Worm (Caenorhabditis elegans) whole organism, L2 larva: ENCODE measurements around the gene nhr-102.
"Not testable (repeated sequence)": the region's sequence is repeated elsewhere in the genome, so short reads cannot be mapped to it uniquely, and the experiment has no call there.

ENCODE experiments used
- C34F6.9 ChIP-seq: fragments of 150-350 bp; optimal IDR thresholded peaks from 2 replicates; lab custom pipeline; 2014; ENCODE audit warnings: missing biosample characterization, missing genetic modification characterization
- ZK546.5 ChIP-seq: sonication (generic microtip); optimal IDR thresholded peaks from 2 replicates; lab custom pipeline; 2017; ENCODE audit warnings: missing biosample characterization, missing genetic modification characterization
- alr-1 ChIP-seq: fragments of 150-350 bp; optimal IDR thresholded peaks from 2 replicates; lab custom pipeline; 2014; ENCODE audit warnings: missing biosample characterization, missing genetic modification characterization
- aly-2 ChIP-seq: fragments of 150-350 bp; optimal IDR thresholded peaks from 2 replicates; lab custom pipeline; 2014; ENCODE audit warnings: missing biosample characterization, missing genetic modification characterization
- ama-1 ChIP-seq: fragments of 150-350 bp; optimal IDR thresholded peaks from 2 replicates; lab custom pipeline; 2018; ENCODE audit warnings: inconsistent platforms
- blmp-1 ChIP-seq: sonication (generic microtip); optimal IDR thresholded peaks from 2 replicates; lab custom pipeline; 2017; ENCODE audit warnings: missing genetic modification characterization, mild to moderate bottlenecking, missing compliant biosample characterization, antibody characterized with exemption, moderate library complexity; ENCODE audit not compliant: insufficient read depth
- ceh-16 ChIP-seq: fragments of 150-350 bp; optimal IDR thresholded peaks from 2 replicates; lab custom pipeline; 2014; ENCODE audit warnings: missing biosample characterization, missing genetic modification characterization
- crh-2 ChIP-seq: sonication (generic microtip); optimal IDR thresholded peaks from 2 replicates; lab custom pipeline; 2017; ENCODE audit warnings: missing biosample characterization, missing genetic modification characterization
- dmd-4 ChIP-seq: sonication (generic microtip); optimal IDR thresholded peaks from 2 replicates; lab custom pipeline; 2017; ENCODE audit warnings: missing biosample characterization, missing genetic modification characterization
- egl-27 ChIP-seq: sonication (generic microtip); optimal IDR thresholded peaks from 3 replicates; lab custom pipeline; 2017; ENCODE audit warnings: missing biosample characterization, missing genetic modification reagents, missing genetic modification characterization
- elt-1 ChIP-seq: fragments of 150-350 bp; optimal IDR thresholded peaks from 2 replicates; lab custom pipeline; 2014; ENCODE audit warnings: missing biosample characterization, missing genetic modification characterization
- elt-3 ChIP-seq: sonication (generic microtip); optimal IDR thresholded peaks from 2 replicates; lab custom pipeline; 2017; ENCODE audit warnings: missing biosample characterization, missing genetic modification characterization
- fos-1 ChIP-seq: fragments of 150-350 bp; optimal IDR thresholded peaks from 2 replicates; lab custom pipeline; 2014; ENCODE audit warnings: missing biosample characterization, missing genetic modification characterization
- gmeb-1 ChIP-seq: fragments of 150-350 bp; optimal IDR thresholded peaks from 2 replicates; lab custom pipeline; 2014; ENCODE audit warnings: missing biosample characterization, missing genetic modification characterization
- lin-11 ChIP-seq: fragments of 150-350 bp; sonication (generic microtip); optimal IDR thresholded peaks from 2 replicates; lab custom pipeline; 2014; ENCODE audit warnings: missing biosample characterization, missing genetic modification characterization, inconsistent platforms, mixed read lengths
- lsy-2 ChIP-seq, 2 experiments: fragments of 150-350 bp in 1 of 2; sonication (generic microtip) in 1 of 2; optimal IDR thresholded peaks; 2 replicates each; lab custom pipeline; 2014 to 2017; ENCODE audit warnings: missing biosample characterization in 2 of 2, missing genetic modification characterization in 2 of 2
- mbf-1 ChIP-seq: sonication (generic microtip); optimal IDR thresholded peaks from 2 replicates; lab custom pipeline; 2017; ENCODE audit warnings: missing biosample characterization, missing genetic modification characterization
- mdl-1 ChIP-seq, 2 experiments: fragments of 150-350 bp in 1 of 2; sonication (generic microtip) in 1 of 2; optimal IDR thresholded peaks; 2 replicates each; lab custom pipeline; 2017; ENCODE audit warnings: missing biosample characterization in 2 of 2, missing genetic modification characterization in 2 of 2
- nhr-11 ChIP-seq: fragments of 150-350 bp; optimal IDR thresholded peaks from 2 replicates; lab custom pipeline; 2014; ENCODE audit warnings: missing biosample characterization, missing genetic modification characterization
- nhr-12 ChIP-seq: fragments of 150-350 bp; optimal IDR thresholded peaks from 2 replicates; lab custom pipeline; 2014; ENCODE audit warnings: missing biosample characterization, missing genetic modification characterization
- nhr-129 ChIP-seq: fragments of 150-350 bp; optimal IDR thresholded peaks from 2 replicates; lab custom pipeline; 2014; ENCODE audit warnings: missing biosample characterization, missing genetic modification characterization
- nhr-21 ChIP-seq: fragments of 150-350 bp; optimal IDR thresholded peaks from 2 replicates; lab custom pipeline; 2014; ENCODE audit warnings: missing biosample characterization, missing genetic modification characterization
- nhr-23 ChIP-seq: fragments of 150-350 bp; optimal IDR thresholded peaks from 2 replicates; lab custom pipeline; 2014; ENCODE audit warnings: missing biosample characterization, missing genetic modification reagents, missing genetic modification characterization
- nhr-6 ChIP-seq: fragments of 150-350 bp; optimal IDR thresholded peaks from 2 replicates; lab custom pipeline; 2014; ENCODE audit warnings: missing biosample characterization, missing genetic modification characterization
- nhr-77 ChIP-seq: fragments of 150-350 bp; optimal IDR thresholded peaks from 2 replicates; lab custom pipeline; 2014; ENCODE audit warnings: missing biosample characterization, missing genetic modification characterization
- sma-3 ChIP-seq: sonication (generic microtip); optimal IDR thresholded peaks from 2 replicates; lab custom pipeline; 2016; ENCODE audit warnings: missing genetic modification reagents, missing genetic modification characterization, missing compliant biosample characterization
- sma-9 ChIP-seq, 2 experiments: fragments of 150-350 bp in 1 of 2; sonication (generic microtip) in 1 of 2; optimal IDR thresholded peaks; 2 replicates each; lab custom pipeline; 2014 to 2016; ENCODE audit warnings: missing genetic modification characterization in 2 of 2, mild to moderate bottlenecking in 1 of 2, missing biosample characterization in 1 of 2, missing compliant biosample characterization in 1 of 2, missing genetic modification reagents in 1 of 2, moderate library complexity in 1 of 2
- unc-39 ChIP-seq: fragments of 150-350 bp; optimal IDR thresholded peaks from 2 replicates; lab custom pipeline; 2014; ENCODE audit warnings: missing biosample characterization, missing genetic modification characterization
- unc-62 ChIP-seq: fragments of 150-350 bp; optimal IDR thresholded peaks from 2 replicates; lab custom pipeline; 2014; ENCODE audit warnings: missing biosample characterization, missing genetic modification reagents, missing genetic modification characterization
- zag-1 ChIP-seq: fragments of 150-350 bp; optimal IDR thresholded peaks from 2 replicates; lab custom pipeline; 2014; ENCODE audit warnings: missing biosample characterization, missing genetic modification characterization
- ztf-11 ChIP-seq: sonication (generic microtip); optimal IDR thresholded peaks from 2 replicates; lab custom pipeline; 2017; ENCODE audit warnings: missing biosample characterization, missing genetic modification characterization
- ztf-4 ChIP-seq: fragments of 150-350 bp; optimal IDR thresholded peaks from 2 replicates; lab custom pipeline; 2014; ENCODE audit warnings: missing biosample characterization, missing genetic modification characterization

The nhr-102 gene

DNA sequence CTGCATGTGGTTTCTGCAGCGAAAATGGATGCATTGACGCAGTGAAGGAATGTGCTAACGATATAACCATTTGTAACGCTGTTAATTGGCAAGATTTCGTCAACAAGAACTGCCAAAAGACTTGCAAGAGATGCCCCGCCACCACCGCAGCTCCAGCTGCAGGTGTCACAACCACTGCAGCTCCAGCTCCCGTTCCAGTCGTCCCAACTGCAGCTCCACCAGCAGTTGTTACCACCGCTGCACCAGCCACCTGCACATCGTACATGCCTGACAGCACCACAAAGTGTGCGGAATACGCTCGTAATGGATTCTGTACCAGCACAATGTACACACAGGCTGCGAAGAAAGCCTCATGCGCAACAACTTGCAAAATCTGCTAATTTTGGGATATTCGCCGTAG is 36.5 kb upstream of the nhr-102 start:
- TF ChIP-seq elt-3 (tag; lab: Kevin White, UChicago) (no peak), lsy-2 (tag; optimal IDR thresholded peaks at IDR 0.05; lab: Kevin White, UChicago) (no peak)

DNA sequence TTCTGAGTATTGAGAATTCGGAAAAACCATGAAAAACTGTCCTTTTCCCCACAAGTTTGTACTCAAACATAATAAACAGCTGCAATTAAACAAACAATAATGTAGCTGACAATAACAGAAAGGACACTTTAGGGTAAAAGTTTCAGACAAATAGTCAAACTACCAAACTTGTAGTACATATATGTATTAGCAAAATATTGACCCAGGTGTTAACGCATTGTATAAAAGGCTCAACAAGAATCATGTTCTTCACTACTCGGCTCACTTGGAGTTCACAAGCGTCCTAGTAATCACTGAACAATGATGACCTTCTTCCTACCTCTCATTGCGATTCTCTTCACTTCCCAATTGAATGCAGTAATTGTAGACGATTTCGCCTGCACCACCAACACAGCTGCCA is 35.6 kb upstream of the nhr-102 start, which contains the start of gene F35E8.6:
Gene F35E8.6, plus strand, starts transcription at position 301 of the 400 bp plus-strand sequence.
- TF ChIP-seq ztf-4 (tag; lab: Kevin White, UChicago) (no peak), elt-3 (tag; lab: Kevin White, UChicago) (no peak), mdl-1 (tag; optimal IDR thresholded peaks at IDR 0.05; lab: Kevin White, UChicago) (no peak), sma-9 (GFP tag; optimal IDR thresholded peaks at IDR 0.05; lab: Kevin White, UChicago) (no peak), sma-9 (tag; optimal IDR thresholded peaks at IDR 0.05; lab: Kevin White, UChicago) (no peak), aly-2 (no peak), ZK546.5 (tag; lab: Kevin White, UChicago) (no peak), nhr-21 (tag; lab: Kevin White, UChicago) (no peak), unc-39 (tag; lab: Kevin White, UChicago) (no peak), zag-1 (tag; lab: Kevin White, UChicago) (no peak), nhr-6 (tag; lab: Kevin White, UChicago) (no peak), nhr-23 (tag; lab: Kevin White, UChicago) (no peak), mbf-1 (tag; lab: Kevin White, UChicago) (no peak), crh-2 (tag; lab: Kevin White, UChicago) (no peak), dmd-4 (tag; lab: Kevin White, UChicago) (no peak), egl-27 (tag; lab: Kevin White, UChicago) (no peak), fos-1 (tag; lab: Kevin White, UChicago) (no peak), nhr-129 (tag; lab: Kevin White, UChicago) (no peak), ceh-16 (no peak), nhr-11 (no peak), ama-1 (lab: Kevin White, UChicago) (no peak)

DNA sequence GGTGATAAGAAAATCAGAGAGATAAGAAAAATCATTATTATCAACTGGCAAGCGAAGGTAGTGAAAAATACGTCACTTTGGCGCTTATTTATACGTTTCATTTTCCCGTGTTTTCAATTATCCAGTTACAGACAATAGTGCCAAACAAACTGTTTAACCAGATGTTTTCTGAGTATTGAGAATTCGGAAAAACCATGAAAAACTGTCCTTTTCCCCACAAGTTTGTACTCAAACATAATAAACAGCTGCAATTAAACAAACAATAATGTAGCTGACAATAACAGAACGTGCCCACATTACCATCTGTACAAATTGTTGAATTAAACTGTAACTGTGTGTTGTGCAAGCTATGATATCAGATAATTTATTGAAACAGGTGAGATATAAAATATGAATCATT is 29.3 kb upstream of the nhr-102 start, which contains the start of the genes F35E8.1 and F35E8.2:
Gene F35E8.1, minus strand, starts transcription at position 101 of the 400 bp plus-strand sequence.
Gene F35E8.2, plus strand, starts transcription at position 132 of the 400 bp plus-strand sequence.
- not testable (repeated sequence) for TF ChIP-seq egl-27 (tag; lab: Kevin White, UChicago); sma-9 (GFP tag; optimal IDR thresholded peaks at IDR 0.05; lab: Kevin White, UChicago); sma-9 (tag; optimal IDR thresholded peaks at IDR 0.05; lab: Kevin White, UChicago); blmp-1 (tag; lab: Kevin White, UChicago)

DNA sequence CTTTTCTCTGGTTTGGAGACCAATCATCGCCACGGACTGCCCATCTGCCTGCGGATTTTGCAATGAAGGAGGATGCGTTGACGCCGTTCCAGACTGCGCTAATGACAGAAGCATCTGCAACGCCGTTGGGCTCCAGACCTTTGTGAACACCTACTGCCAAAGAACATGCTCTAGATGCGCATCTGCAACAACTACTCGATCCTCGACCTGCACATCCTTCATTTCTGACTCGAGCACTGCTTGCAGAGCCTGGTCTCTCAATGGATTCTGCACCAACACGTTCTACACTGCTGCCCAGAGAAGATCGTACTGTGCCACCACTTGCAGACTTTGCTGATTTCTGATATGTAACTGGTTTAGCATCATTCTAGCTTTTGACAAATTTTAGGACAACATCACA is 24.4 kb upstream of the nhr-102 start:
- TF ChIP-seq elt-1 (tag; lab: Kevin White, UChicago) = no peak
- TF ChIP-seq elt-3 (tag; lab: Kevin White, UChicago) = no peak
- TF ChIP-seq crh-2 (tag; lab: Kevin White, UChicago) = no peak
- no peak for TF ChIP-seq ztf-11

DNA sequence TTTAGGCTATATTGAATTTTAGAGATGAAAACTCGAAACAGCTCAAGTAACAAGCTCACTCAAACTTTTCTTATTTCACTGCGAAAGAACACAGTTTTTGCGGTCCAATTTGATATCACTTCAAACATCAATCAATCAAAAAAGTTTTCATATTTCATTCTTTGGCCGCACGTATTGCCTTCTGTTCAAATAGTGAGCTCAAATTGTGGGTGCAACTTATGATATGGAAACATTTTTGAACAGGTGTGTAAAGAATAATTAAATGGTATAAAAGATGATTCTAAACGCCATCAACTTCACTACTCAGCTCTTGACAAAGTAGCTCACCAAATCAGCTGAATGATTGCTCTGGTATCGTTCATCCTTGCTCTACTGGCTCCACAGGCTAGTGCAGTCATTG is 23.5 kb upstream of the nhr-102 start, which contains the start of gene T06C12.14:
Gene T06C12.14, plus strand, starts transcription at position 301 of the 400 bp plus-strand sequence.
- no peak for TF ChIP-seq mbf-1 (tag; lab: Kevin White, UChicago)
- TF ChIP-seq nhr-11 = no peak
- TF ChIP-seq gmeb-1 (tag; lab: Kevin White, UChicago) = no peak

DNA sequence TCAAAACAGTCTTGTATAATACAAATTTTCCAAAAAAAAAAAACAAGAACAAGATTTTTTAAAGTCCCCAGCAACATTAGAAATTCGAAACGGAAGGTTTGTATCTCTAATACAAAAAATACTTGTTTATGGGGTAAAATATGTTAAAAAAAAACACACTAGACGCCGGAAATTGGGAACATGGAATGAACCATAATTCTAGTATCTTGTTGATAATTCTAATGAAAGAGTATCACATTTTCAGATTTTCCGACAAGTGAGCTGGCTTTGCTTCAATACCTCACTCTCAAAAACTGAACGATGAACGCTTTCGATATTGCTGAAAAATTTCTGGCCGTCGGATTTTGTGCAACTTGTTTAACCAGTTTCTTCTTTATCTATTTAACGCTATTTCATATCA is 21.5 kb upstream of the nhr-102 start, which contains the start of gene str-60:
Gene str-60, plus strand, starts transcription at position 301 of the 400 bp plus-strand sequence.
- no peak for TF ChIP-seq unc-62 (GFP tag; lab: Kevin White, UChicago)
- TF ChIP-seq ZK546.5 (tag; lab: Kevin White, UChicago) = no peak
- no peak for TF ChIP-seq sma-3 (GFP tag; lab: Kevin White, UChicago)
- TF ChIP-seq nhr-11 = no peak
- no peak for TF ChIP-seq ztf-4 (tag; lab: Kevin White, UChicago)
- no peak for TF ChIP-seq gmeb-1 (tag; lab: Kevin White, UChicago)
- TF ChIP-seq nhr-77 (tag; lab: Kevin White, UChicago) = no peak
- no peak for TF ChIP-seq lin-11 (tag; lab: Kevin White, UChicago)
- TF ChIP-seq nhr-12 = no peak
- no peak for TF ChIP-seq sma-9 (GFP tag; optimal IDR thresholded peaks at IDR 0.05; lab: Kevin White, UChicago)
- no peak for TF ChIP-seq sma-9 (tag; optimal IDR thresholded peaks at IDR 0.05; lab: Kevin White, UChicago)
- no peak for TF ChIP-seq unc-39 (tag; lab: Kevin White, UChicago)
- TF ChIP-seq lsy-2 (tag; optimal IDR thresholded peaks at IDR 0.05; lab: Kevin White, UChicago) = no peak
- no peak for TF ChIP-seq elt-3 (tag; lab: Kevin White, UChicago)
- no peak for TF ChIP-seq alr-1 (tag; lab: Kevin White, UChicago)
- no peak for TF ChIP-seq nhr-129 (tag; lab: Kevin White, UChicago)
- TF ChIP-seq zag-1 (tag; lab: Kevin White, UChicago) = no peak
- no peak for TF ChIP-seq C34F6.9 (tag; lab: Kevin White, UChicago)
- TF ChIP-seq, all 48 proteins: peak for 0
